Fruit fly (Drosophila melanogaster): Measurements from ENCODE around the gene CG33985.
A peak's percentile ranks its signal among the peaks of the same experiment; 100 is the strongest.

The CG33985 gene

DNA sequence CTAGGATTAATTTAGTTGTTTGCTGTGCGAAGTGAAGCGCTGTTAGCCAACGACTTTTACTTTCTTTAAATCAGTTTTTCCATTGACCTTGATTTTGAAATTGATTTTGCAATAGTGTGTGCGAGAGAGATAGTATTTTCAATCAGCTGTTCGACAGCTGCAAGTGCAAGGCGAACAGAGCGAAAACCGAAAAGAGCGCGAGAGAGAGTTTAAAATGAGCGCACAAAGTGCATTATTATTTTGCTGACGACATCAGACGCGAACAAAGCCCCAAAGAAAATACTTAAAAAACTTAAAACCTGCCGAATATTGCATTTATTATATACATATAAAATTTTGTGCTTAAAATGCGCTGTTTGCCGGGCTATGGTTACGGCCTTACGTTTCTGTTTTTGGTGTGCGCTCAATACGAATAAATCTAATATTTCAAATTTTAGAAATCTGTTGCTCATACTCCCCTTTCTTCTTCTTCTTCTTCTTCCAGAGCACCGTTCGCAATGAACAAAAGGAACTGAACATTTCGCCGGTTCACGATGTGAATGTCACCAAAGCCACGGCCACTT, 14.8 kb downstream of the CG33985 start (continued):
- TF ChIP-seq CG15514 (GFP tag; optimal IDR thresholded peaks at IDR 0.05), result peak; percentile 60
- no peak for TF ChIP-seq h (optimal IDR thresholded peaks at IDR 0.05)
- TF ChIP-seq Hmx (GFP tag; optimal IDR thresholded peaks at IDR 0.05), result no peak
- TF ChIP-seq CG5180 (GFP tag; optimal IDR thresholded peaks at IDR 0.05), result no peak
- peak; percentile 47 for TF ChIP-seq Blimp-1 (GFP tag; optimal IDR thresholded peaks at IDR 0.05)
- peak in 1 of 2 experiments; percentile 61 for TF ChIP-seq tll (GFP tag; optimal IDR thresholded peaks at IDR 0.05)
- TF ChIP-seq Bdp1 (GFP tag; optimal IDR thresholded peaks at IDR 0.05), result no peak
- no peak for TF ChIP-seq Fer2 (tag; optimal IDR thresholded peaks at IDR 0.05)
- TF ChIP-seq vvl (GFP tag; IDR thresholded peaks at IDR 0.05), result no peak
- no peak for TF ChIP-seq CG7839 (tag; optimal IDR thresholded peaks at IDR 0.05)
- TF ChIP-seq CG9215 (GFP tag; IDR thresholded peaks at IDR 0.05), result no peak
- TF ChIP-seq CG17802 (tag; optimal IDR thresholded peaks at IDR 0.05), result no peak
- TF ChIP-seq Sin3A (optimal IDR thresholded peaks at IDR 0.05), result no peak
- no peak for TF ChIP-seq CG2889 (GFP tag; IDR thresholded peaks at IDR 0.05)
- TF ChIP-seq CG17385 (GFP tag; optimal IDR thresholded peaks at IDR 0.05), result peak; percentile 81
- no peak for TF ChIP-seq insv (GFP tag; optimal IDR thresholded peaks at IDR 0.05)
- TF ChIP-seq NfI (GFP tag; optimal IDR thresholded peaks at IDR 0.05), result no peak
- TF ChIP-seq danr (GFP tag; IDR thresholded peaks at IDR 0.05), result no peak
- TF ChIP-seq D19B (GFP tag; optimal IDR thresholded peaks at IDR 0.05), result no peak
- no peak for TF ChIP-seq gro (GFP tag; optimal IDR thresholded peaks at IDR 0.05)
- TF ChIP-seq Lhr (GFP tag; optimal IDR thresholded peaks at IDR 0.05), result no peak
- no peak for TF ChIP-seq ERR (GFP tag; optimal IDR thresholded peaks at IDR 0.05)
- no peak for TF ChIP-seq gce (GFP tag; IDR thresholded peaks at IDR 0.05)
- no peak for TF ChIP-seq Gug (GFP tag; IDR thresholded peaks at IDR 0.05)
- no peak for TF ChIP-seq Dip3 (GFP tag; optimal IDR thresholded peaks at IDR 0.05)
- no peak for TF ChIP-seq inv (GFP tag; IDR thresholded peaks at IDR 0.05; ENCODE audit: partially characterized antibody)
- no peak for TF ChIP-seq CG10321 (GFP tag; IDR thresholded peaks at IDR 0.05)
- TF ChIP-seq sens-2 (GFP tag; IDR thresholded peaks at IDR 0.05), result no peak
- no peak for TF ChIP-seq ind (GFP tag; optimal IDR thresholded peaks at IDR 0.05)
- TF ChIP-seq chinmo (GFP tag; IDR thresholded peaks at IDR 0.05; ENCODE audit: partially characterized antibody), result 0 out of 4 replicates have a peak, but pooled peaks have one; percentile 48
- TF ChIP-seq CG13624 (GFP tag; optimal IDR thresholded peaks at IDR 0.05), result no peak
- TF ChIP-seq CG14710 (tag; optimal IDR thresholded peaks at IDR 0.05), result peak; percentile 26
- TF ChIP-seq corto (GFP tag; optimal IDR thresholded peaks at IDR 0.05), result peak; percentile 50
- TF ChIP-seq Opbp (GFP tag; IDR thresholded peaks at IDR 0.05; ENCODE audit: partially characterized antibody), result no peak
- TF ChIP-seq TFAM (GFP tag; optimal IDR thresholded peaks at IDR 0.05), result no peak
- no peak for TF ChIP-seq Dek (tag; optimal IDR thresholded peaks at IDR 0.05)
- no peak for TF ChIP-seq CG12071 (GFP tag; optimal IDR thresholded peaks at IDR 0.05)
- TF ChIP-seq CG3281 (GFP tag; optimal IDR thresholded peaks at IDR 0.05), result no peak
- no peak for TF ChIP-seq CG18476 (GFP tag; optimal IDR thresholded peaks at IDR 0.05)
- TF ChIP-seq B-H2 (GFP tag; optimal IDR thresholded peaks at IDR 0.05), result no peak
- TF ChIP-seq Atf-2 (GFP tag; optimal IDR thresholded peaks at IDR 0.05), result no peak
- TF ChIP-seq CG8089 (GFP tag; optimal IDR thresholded peaks at IDR 0.05), result no peak
- TF ChIP-seq nmo (GFP tag; optimal IDR thresholded peaks at IDR 0.05), result no peak

Measured in whole organism, embryonic.